Fruit fly (Drosophila melanogaster): ENCODE data around the gene squ.

Gene squ

DNA sequence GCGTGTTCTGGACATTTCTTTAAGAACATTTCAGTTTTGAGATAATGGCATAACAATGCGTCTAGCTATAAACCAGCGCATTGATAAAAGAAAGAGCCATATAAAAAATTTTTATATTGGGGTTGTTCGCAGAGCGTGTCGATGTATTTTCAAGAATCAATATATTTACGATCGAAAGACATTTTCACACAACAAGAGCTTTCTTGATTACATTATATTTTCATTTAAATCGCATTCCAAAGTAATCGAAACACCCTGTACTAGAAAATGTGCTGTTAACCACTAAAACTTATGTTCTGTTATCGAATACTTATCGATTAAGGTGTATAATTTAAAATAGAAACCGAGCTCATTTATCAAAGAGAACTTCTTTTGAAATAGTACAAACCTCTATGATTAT, 23.9 kb downstream of the squ start (continued):
- no peak for TF ChIP-seq ac (GFP tag; optimal IDR thresholded peaks at IDR 0.05)
- peak; percentile 32 for TF ChIP-seq en (GFP tag; optimal IDR thresholded peaks at IDR 0.05)
- no peak for TF ChIP-seq Nf-YB (GFP tag; optimal IDR thresholded peaks at IDR 0.05)
- TF ChIP-seq gsb (GFP tag; IDR thresholded peaks at IDR 0.05) = no peak
- TF ChIP-seq so (GFP tag; IDR thresholded peaks at IDR 0.05) = no peak
- TF ChIP-seq nerfin-2 (GFP tag; IDR thresholded peaks at IDR 0.05; ENCODE audit: partially characterized antibody) = no peak
- peak; percentile 53 for TF ChIP-seq CG13624 (GFP tag; optimal IDR thresholded peaks at IDR 0.05)
- no peak for TF ChIP-seq Dll (GFP tag; IDR thresholded peaks at IDR 0.05; ENCODE audit: partially characterized antibody)
- TF ChIP-seq stwl (tag; optimal IDR thresholded peaks at IDR 0.05) = no peak
- TF ChIP-seq row (GFP tag; IDR thresholded peaks at IDR 0.05) = peak; percentile 60
- no peak for TF ChIP-seq h (optimal IDR thresholded peaks at IDR 0.05)
- TF ChIP-seq tap (tag; optimal IDR thresholded peaks at IDR 0.05) = no peak
- no peak for TF ChIP-seq NK7.1 (GFP tag; optimal IDR thresholded peaks at IDR 0.05)
- TF ChIP-seq CG6765 (GFP tag; optimal IDR thresholded peaks at IDR 0.05) = no peak
- TF ChIP-seq ken (GFP tag; IDR thresholded peaks at IDR 0.05) = no peak
- TF ChIP-seq CG13424 (tag; optimal IDR thresholded peaks at IDR 0.05) = peak; percentile 72
- TF ChIP-seq CrebB (tag; optimal IDR thresholded peaks at IDR 0.05) = peak; percentile 38
- TF ChIP-seq prd (optimal IDR thresholded peaks at IDR 0.05) = no peak
- no peak for TF ChIP-seq prd (GFP tag; IDR thresholded peaks at IDR 0.05)
- no peak for TF ChIP-seq corto (GFP tag; optimal IDR thresholded peaks at IDR 0.05)
- TF ChIP-seq onecut (GFP tag; IDR thresholded peaks at IDR 0.05) = peak; percentile 31; the same call in 1 of the 2 replicates
- TF ChIP-seq ranshi (GFP tag; IDR thresholded peaks at IDR 0.05) = peak; percentile 61; the same call in 1 of the 2 replicates
- no peak for TF ChIP-seq ERR (GFP tag; optimal IDR thresholded peaks at IDR 0.05)
- TF ChIP-seq Bdp1 (GFP tag; optimal IDR thresholded peaks at IDR 0.05) = no peak
- TF ChIP-seq CG18599 (GFP tag; optimal IDR thresholded peaks at IDR 0.05) = no peak
- TF ChIP-seq Bteb2 (GFP tag; optimal IDR thresholded peaks at IDR 0.05) = peak; percentile 28
- TF ChIP-seq pzg (GFP tag; optimal IDR thresholded peaks at IDR 0.05) = no peak
- TF ChIP-seq Antp (GFP tag; optimal IDR thresholded peaks at IDR 0.05) = no peak
- TF ChIP-seq CG14050 (GFP tag; IDR thresholded peaks at IDR 0.05) = no peak; the same call in 2 of the 3 replicates
- no peak for TF ChIP-seq pros (GFP tag; optimal IDR thresholded peaks at IDR 0.05)
- no peak for TF ChIP-seq Kr (GFP tag; optimal IDR thresholded peaks at IDR 0.05)
- no peak for TF ChIP-seq CG8944 (GFP tag; optimal IDR thresholded peaks at IDR 0.05)
- peak; percentile 53 for TF ChIP-seq Camta (GFP tag; optimal IDR thresholded peaks at IDR 0.05)
- TF ChIP-seq ap (GFP tag; IDR thresholded peaks at IDR 0.05) = no peak
- no peak for TF ChIP-seq peb (GFP tag; IDR thresholded peaks at IDR 0.05)
- TF ChIP-seq grn (GFP tag; optimal IDR thresholded peaks at IDR 0.05) = no peak
- peak; percentile 59 for TF ChIP-seq Dref (GFP tag; IDR thresholded peaks at IDR 0.05)
- no peak; the same call in 1 of the 2 replicates for TF ChIP-seq lmd (GFP tag; IDR thresholded peaks at IDR 0.05)
- TF ChIP-seq twi (tag; optimal IDR thresholded peaks at IDR 0.05) = no peak
- no peak for TF ChIP-seq Hr39 (optimal IDR thresholded peaks at IDR 0.05)
- no peak for TF ChIP-seq Oaz (GFP tag; IDR thresholded peaks at IDR 0.05)
- TF ChIP-seq CG2889 (GFP tag; IDR thresholded peaks at IDR 0.05) = no peak
- TF ChIP-seq vvl (GFP tag; IDR thresholded peaks at IDR 0.05) = peak; percentile 65
- no peak for TF ChIP-seq CG3281 (GFP tag; optimal IDR thresholded peaks at IDR 0.05)
- peak; percentile 19 for TF ChIP-seq bab2 (GFP tag; optimal IDR thresholded peaks at IDR 0.05)
- TF ChIP-seq disco-r (GFP tag; optimal IDR thresholded peaks at IDR 0.05) = no peak
- no peak for TF ChIP-seq pita (GFP tag; optimal IDR thresholded peaks at IDR 0.05)
- no peak for TF ChIP-seq sna (GFP tag; IDR thresholded peaks at IDR 0.05; ENCODE audit: partially characterized antibody)
- peak; percentile 31 for TF ChIP-seq CG1603 (tag; optimal IDR thresholded peaks at IDR 0.05)
- TF ChIP-seq CG10462 (GFP tag; optimal IDR thresholded peaks at IDR 0.05) = no peak
- peak; percentile 40 for TF ChIP-seq Dip3 (GFP tag; optimal IDR thresholded peaks at IDR 0.05)
- peak; percentile 36 for TF ChIP-seq klu (GFP tag; IDR thresholded peaks at IDR 0.05)
- TF ChIP-seq Nf-YC (tag; optimal IDR thresholded peaks at IDR 0.05) = no peak
- no peak; the same call in 1 of the 2 replicates for TF ChIP-seq sisA (GFP tag; IDR thresholded peaks at IDR 0.05)

Measured in whole organism, embryonic.